Fruit fly (Drosophila melanogaster) whole organism, embryonic: Measurements from ENCODE around the gene sick.

Experiments used
- Bgb ChIP-seq: fragments of 200-800 bp; sonication (Bioruptor generic); IDR thresholded peaks from 2 replicates; pipeline ENCODE4 v1.3.6; 2022; ENCODE audit warnings: missing biosample characterization, missing genetic modification characterization; ENCODE audit not compliant: partially characterized antibody
- CG10366 ChIP-seq: fragments of 200-800 bp; sonication (Bioruptor generic); IDR thresholded peaks from 2 replicates; pipeline ENCODE4 v1.3.6; 2022; ENCODE audit warnings: missing biosample characterization, missing genetic modification characterization
- CG11093 ChIP-seq: fragments of 200-800 bp; sonication (Bioruptor generic); IDR thresholded peaks from 3 replicates; pipeline ENCODE4 v1.3.6; 2022; ENCODE audit warnings: missing biosample characterization, missing genetic modification characterization
- CG12299 ChIP-seq: fragments of 200-800 bp; sonication (Bioruptor generic); optimal IDR thresholded peaks from 2 replicates; lab custom pipeline; 2018; ENCODE audit warnings: missing biosample characterization, mild to moderate bottlenecking, missing genetic modification characterization
- CG12744 ChIP-seq: fragments of 200-800 bp; sonication (Bioruptor generic); optimal IDR thresholded peaks from 2 replicates; lab custom pipeline; 2016; ENCODE audit warnings: missing biosample characterization, missing genetic modification characterization
- CG12942 ChIP-seq: fragments of 200-800 bp; sonication (Bioruptor generic); optimal IDR thresholded peaks from 3 replicates; lab custom pipeline; 2016; ENCODE audit warnings: missing biosample characterization, missing genetic modification characterization
- CG13287 ChIP-seq: fragments of 200-800 bp; sonication (Bioruptor generic); IDR thresholded peaks from 2 replicates; pipeline ENCODE4 v1.3.6; 2022; ENCODE audit warnings: missing biosample characterization, missing genetic modification characterization; ENCODE audit not compliant: partially characterized antibody
- CG14965 ChIP-seq: fragments of 200-800 bp; sonication (Bioruptor generic); optimal IDR thresholded peaks from 2 replicates; lab custom pipeline; 2016; ENCODE audit warnings: missing biosample characterization, missing genetic modification characterization, borderline replicate concordance
- CG15479 ChIP-seq: fragments of 200-800 bp; sonication (Bioruptor generic); optimal IDR thresholded peaks from 3 replicates; lab custom pipeline; 2019; ENCODE audit warnings: missing biosample characterization, mild to moderate bottlenecking, missing genetic modification characterization, moderate library complexity
- CG17829 ChIP-seq: fragments of 200-800 bp; optimal IDR thresholded peaks from 2 replicates; lab custom pipeline; 2019; ENCODE audit warnings: missing biosample characterization, mild to moderate bottlenecking, missing genetic modification characterization, moderate library complexity
- CG18764 ChIP-seq: fragments of 200-800 bp; sonication (Bioruptor generic); optimal IDR thresholded peaks from 3 replicates; lab custom pipeline; 2016; ENCODE audit warnings: missing biosample characterization, missing genetic modification characterization
- CG2129 ChIP-seq: fragments of 200-800 bp; sonication (Bioruptor generic); IDR thresholded peaks from 2 replicates; pipeline ENCODE4 v1.3.6; 2022; ENCODE audit warnings: missing biosample characterization, missing genetic modification characterization; ENCODE audit not compliant: partially characterized antibody
- CG2199 ChIP-seq: fragments of 200-800 bp; sonication (Bioruptor generic); IDR thresholded peaks from 3 replicates; pipeline ENCODE4 v1.3.6; 2022; ENCODE audit warnings: missing biosample characterization, missing genetic modification characterization
- CG2889 ChIP-seq: fragments of 200-800 bp; sonication (Bioruptor generic); IDR thresholded peaks from 3 replicates; pipeline ENCODE4 v1.3.6; 2022; ENCODE audit warnings: missing biosample characterization, missing genetic modification characterization
- CG30431 ChIP-seq: fragments of 200-800 bp; sonication (Bioruptor generic); optimal IDR thresholded peaks from 2 replicates; lab custom pipeline; 2017; ENCODE audit warnings: missing biosample characterization, missing genetic modification characterization
- CG5245 ChIP-seq: fragments of 200-800 bp; sonication (Bioruptor generic); optimal IDR thresholded peaks from 3 replicates; lab custom pipeline; 2016; ENCODE audit warnings: missing biosample characterization, missing genetic modification characterization
- CG6791 ChIP-seq: fragments of 200-800 bp; sonication (Bioruptor generic); IDR thresholded peaks from 3 replicates; pipeline ENCODE4 v1.3.6; 2022; ENCODE audit warnings: missing biosample characterization, missing genetic modification characterization; ENCODE audit not compliant: partially characterized antibody
- CG7357 ChIP-seq: fragments of 200-800 bp; sonication (Bioruptor generic); IDR thresholded peaks from 3 replicates; pipeline ENCODE4 v1.3.6; 2022; ENCODE audit warnings: missing biosample characterization, missing genetic modification characterization
- CG7839 ChIP-seq: fragments of 200-800 bp; sonication (Bioruptor generic); optimal IDR thresholded peaks from 3 replicates; lab custom pipeline; 2018; ENCODE audit warnings: missing biosample characterization, mild to moderate bottlenecking, missing genetic modification characterization, moderate library complexity
- CG8388 ChIP-seq: fragments of 200-800 bp; sonication (Bioruptor generic); optimal IDR thresholded peaks from 2 replicates; lab custom pipeline; 2019; ENCODE audit warnings: missing biosample characterization, mild to moderate bottlenecking, missing genetic modification characterization, moderate library complexity
- CkIIα-i1 ChIP-seq: fragments of 200-800 bp; sonication (Bioruptor generic); IDR thresholded peaks from 2 replicates; pipeline ENCODE4 v1.3.6; 2022; ENCODE audit warnings: missing biosample characterization, missing genetic modification characterization
- Dad ChIP-seq: fragments of 200-800 bp; sonication (Bioruptor generic); optimal IDR thresholded peaks from 3 replicates; lab custom pipeline; 2016; ENCODE audit warnings: missing biosample characterization, missing genetic modification characterization
- E2f1 ChIP-seq: fragments of 200-800 bp; sonication (Bioruptor generic); IDR thresholded peaks from 2 replicates; pipeline ENCODE4 v1.3.6; 2022; ENCODE audit warnings: missing biosample characterization, missing genetic modification characterization
- HLH3B ChIP-seq: fragments of 200-800 bp; sonication (Bioruptor generic); IDR thresholded peaks from 2 replicates; pipeline ENCODE4 v1.3.6; 2022; ENCODE audit warnings: missing biosample characterization, missing genetic modification characterization
- HmgD ChIP-seq: fragments of 200-800 bp; sonication (Bioruptor generic); optimal IDR thresholded peaks from 3 replicates; lab custom pipeline; 2016; ENCODE audit warnings: missing biosample characterization, missing genetic modification characterization
- Oli ChIP-seq: fragments of 200-800 bp; sonication (Bioruptor generic); optimal IDR thresholded peaks from 2 replicates; lab custom pipeline; 2018; ENCODE audit warnings: missing biosample characterization, mild to moderate bottlenecking, missing genetic modification characterization, moderate library complexity
- Pdp1 ChIP-seq, 2 experiments: fragments of 200-800 bp; sonication (Bioruptor generic); optimal IDR thresholded peaks; 3 replicates each; lab custom pipeline; 2016; ENCODE audit warnings: missing biosample characterization in 2 of 2, missing genetic modification characterization in 2 of 2, mild to moderate bottlenecking in 1 of 2, moderate library complexity in 1 of 2
- Sox100B ChIP-seq: fragments of 200-800 bp; sonication (Bioruptor generic); optimal IDR thresholded peaks from 3 replicates; lab custom pipeline; 2018; ENCODE audit warnings: missing biosample characterization, mild to moderate bottlenecking, missing genetic modification characterization
- Spps ChIP-seq: fragments of 200-800 bp; sonication (Bioruptor generic); optimal IDR thresholded peaks from 2 replicates; lab custom pipeline; 2018; ENCODE audit warnings: missing biosample characterization, mild to moderate bottlenecking, missing genetic modification characterization
- Sry-δ ChIP-seq: fragments of 200-800 bp; sonication (Bioruptor generic); optimal IDR thresholded peaks from 2 replicates; lab custom pipeline; 2016; ENCODE audit warnings: missing biosample characterization, missing genetic modification characterization
- YL-1 ChIP-seq: fragments of 200-800 bp; sonication (Bioruptor generic); optimal IDR thresholded peaks from 3 replicates; lab custom pipeline; 2017; ENCODE audit warnings: missing biosample characterization, mild to moderate bottlenecking, missing genetic modification characterization
- ara ChIP-seq: fragments of 200-800 bp; sonication (Bioruptor generic); IDR thresholded peaks from 2 replicates; pipeline ENCODE4 v1.3.6; 2022; ENCODE audit warnings: missing biosample characterization, missing genetic modification characterization
- ase ChIP-seq: fragments of 200-800 bp; sonication (Bioruptor generic); IDR thresholded peaks from 3 replicates; pipeline ENCODE4 v1.3.6; 2022; ENCODE audit warnings: missing biosample characterization, missing genetic modification characterization
- bigmax ChIP-seq: fragments of 200-800 bp; sonication (Bioruptor generic); optimal IDR thresholded peaks from 2 replicates; lab custom pipeline; 2018; ENCODE audit warnings: missing biosample characterization, mild to moderate bottlenecking, missing genetic modification characterization
- cato ChIP-seq: fragments of 200-800 bp; sonication (Bioruptor generic); optimal IDR thresholded peaks from 2 replicates; lab custom pipeline; 2016; ENCODE audit warnings: missing biosample characterization, missing genetic modification characterization, borderline replicate concordance
- danr ChIP-seq: fragments of 200-800 bp; sonication (Bioruptor generic); IDR thresholded peaks from 2 replicates; pipeline ENCODE4 v1.3.6; 2022; ENCODE audit warnings: missing biosample characterization, missing genetic modification characterization
- fu2 ChIP-seq: fragments of 200-800 bp; sonication (Bioruptor generic); optimal IDR thresholded peaks from 2 replicates; lab custom pipeline; 2016; ENCODE audit warnings: missing biosample characterization, missing genetic modification characterization
- gce ChIP-seq: fragments of 200-800 bp; sonication (Bioruptor generic); IDR thresholded peaks from 3 replicates; pipeline ENCODE4 v1.3.6; 2022; ENCODE audit warnings: missing biosample characterization, missing genetic modification characterization
- gcm ChIP-seq: fragments of 200-800 bp; sonication (Bioruptor generic); optimal IDR thresholded peaks from 2 replicates; lab custom pipeline; 2019; ENCODE audit warnings: missing biosample characterization, mild to moderate bottlenecking, missing genetic modification characterization, moderate library complexity
- grau ChIP-seq: fragments of 200-800 bp; optimal IDR thresholded peaks from 3 replicates; lab custom pipeline; 2019; ENCODE audit warnings: missing biosample characterization, mild to moderate bottlenecking, missing genetic modification characterization, moderate library complexity
- h ChIP-seq: fragments of >200 bp; optimal IDR thresholded peaks from 2 replicates; lab custom pipeline; 2017
- hb ChIP-seq: fragments of 200-800 bp; sonication (Bioruptor generic); IDR thresholded peaks from 3 replicates; pipeline ENCODE4 v1.3.6; 2022; ENCODE audit warnings: missing biosample characterization, missing genetic modification characterization; ENCODE audit not compliant: partially characterized antibody
- klu ChIP-seq: fragments of 200-800 bp; sonication (Bioruptor generic); IDR thresholded peaks from 2 replicates; pipeline ENCODE4 v1.3.6; 2022; ENCODE audit warnings: missing biosample characterization, missing genetic modification characterization
- p53 ChIP-seq: fragments of 200-800 bp; sonication (Bioruptor generic); optimal IDR thresholded peaks from 2 replicates; lab custom pipeline; 2016; ENCODE audit warnings: missing biosample characterization, missing genetic modification characterization
- pb ChIP-seq: fragments of 200-800 bp; sonication (Bioruptor generic); optimal IDR thresholded peaks from 3 replicates; lab custom pipeline; 2016; ENCODE audit warnings: missing biosample characterization, missing genetic modification characterization
- peb ChIP-seq: fragments of 200-800 bp; sonication (Bioruptor generic); IDR thresholded peaks from 2 replicates; pipeline ENCODE4 v1.3.6; 2022; ENCODE audit warnings: missing biosample characterization, missing genetic modification characterization
- phol ChIP-seq: fragments of 200-800 bp; sonication (Bioruptor generic); optimal IDR thresholded peaks from 3 replicates; lab custom pipeline; 2018; ENCODE audit warnings: missing biosample characterization, mild to moderate bottlenecking, missing genetic modification characterization, moderate library complexity
- run ChIP-seq: fragments of 200-800 bp; sonication (Bioruptor generic); optimal IDR thresholded peaks from 3 replicates; lab custom pipeline; 2018; ENCODE audit warnings: missing biosample characterization, mild to moderate bottlenecking, missing genetic modification characterization
- yki ChIP-seq: fragments of >200 bp; optimal IDR thresholded peaks from 3 replicates; lab custom pipeline; 2018
- zen ChIP-seq: fragments of 200-800 bp; sonication (Bioruptor generic); optimal IDR thresholded peaks from 3 replicates; lab custom pipeline; 2018; ENCODE audit warnings: missing biosample characterization, mild to moderate bottlenecking, missing genetic modification characterization, moderate library complexity

Gene sick

dm6 chr2L:19795320-19796110 is 650 bp upstream of the sick start (continued):
- TF ChIP-seq CG2889 (GFP tag; lab: Robert Waterston, UW) (no peak), p53 (GFP tag; lab: Kevin White, UChicago) (peak; percentile 57), Oli (tag; lab: Kevin White, UChicago) (no peak), bigmax (no peak), CG12942 (no peak), Pdp1 (GFP tag; optimal IDR thresholded peaks at IDR 0.05; lab: Kevin White, UChicago) (peak; percentile 23 to 63), zen (tag; lab: Kevin White, UChicago) (peak; percentile 60), pb (GFP tag; lab: Kevin White, UChicago) (no peak), CG8388 (GFP tag; lab: Kevin White, UChicago) (peak; percentile 40), phol (peak; percentile 54), HLH3B (peak; percentile 12; the same call in 1 of the 2 replicates), peb (GFP tag; lab: Robert Waterston, UW) (no peak), CG12744 (GFP tag; lab: Kevin White, UChicago) (no peak), HmgD (peak; percentile 60), CG2199 (no peak), gce (GFP tag; lab: Robert Waterston, UW) (no peak), danr (GFP tag; lab: Robert Waterston, UW) (no peak), CG7357 (GFP tag; lab: Robert Waterston, UW) (0 out of 3 replicates have a peak, but pooled peaks have one; percentile 22), CG15479 (GFP tag; lab: Kevin White, UChicago) (no peak), CG5245 (GFP tag; lab: Kevin White, UChicago) (no peak), Sry-δ (GFP tag; lab: Kevin White, UChicago) (peak; percentile 95), CG10366 (GFP tag; lab: Robert Waterston, UW) (peak; percentile 39; the same call in 1 of the 2 replicates), CG14965 (GFP tag; lab: Kevin White, UChicago) (no peak), Bgb (GFP tag; lab: Robert Waterston, UW) (peak; percentile 82), Spps (tag; lab: Kevin White, UChicago) (no peak), grau (tag; lab: Kevin White, UChicago) (peak; percentile 45), ase (GFP tag; lab: Robert Waterston, UW) (peak; percentile 42; the same call in 1 of the 3 replicates), klu (GFP tag; lab: Robert Waterston, UW) (no peak), CG11093 (no peak), CG7839 (tag; lab: Kevin White, UChicago) (peak; percentile 43), ara (no peak), CG17829 (tag; lab: Kevin White, UChicago) (peak; percentile 64), CG6791 (peak; percentile 72), Sox100B (GFP tag; lab: Kevin White, UChicago) (peak; percentile 39), CG13287 (GFP tag; lab: Robert Waterston, UW) (peak; percentile 87), CG18764 (GFP tag; lab: Kevin White, UChicago) (peak; percentile 37), E2f1 (peak; percentile 40; the same call in 1 of the 2 replicates), YL-1 (GFP tag; lab: Kevin White, UChicago) (peak; percentile 67), fu2 (peak; percentile 47), gcm (GFP tag; lab: Kevin White, UChicago) (no peak), CG30431 (no peak), hb (no peak), CkIIα-i1 (GFP tag; lab: Robert Waterston, UW) (no peak), CG2129 (GFP tag; lab: Robert Waterston, UW) (peak; percentile 73), Dad (GFP tag; lab: Kevin White, UChicago) (no peak), cato (peak; percentile 39), yki (no peak), run (tag; lab: Kevin White, UChicago) (no peak), CG12299 (tag; lab: Kevin White, UChicago) (no peak), h (lab: Kevin White, UChicago) (no peak)
